Worm (Caenorhabditis elegans): ENCODE measurements around the gene mtx-2.

DNA sequence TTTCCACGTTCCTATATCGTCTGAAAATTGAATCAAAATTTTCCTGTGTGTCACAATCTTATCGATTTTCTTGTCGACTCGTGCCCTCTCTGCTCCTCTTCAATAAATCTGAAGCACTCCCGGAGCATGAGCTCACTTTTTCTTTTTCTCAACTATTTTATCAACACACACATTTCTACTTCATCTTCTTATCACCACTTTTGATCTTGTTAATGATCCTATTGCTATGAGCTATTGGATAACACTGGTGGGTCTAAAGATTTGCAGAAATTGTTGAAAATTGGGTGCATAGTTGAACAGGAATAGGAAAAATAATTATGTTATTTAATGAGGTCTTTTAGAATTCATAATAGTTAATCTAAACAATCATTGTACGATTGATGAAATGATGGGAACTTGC lies 41.9 kb upstream of the mtx-2 start:
- TF ChIP-seq snpc-4 (tag; optimal IDR thresholded peaks at IDR 0.05) (no peak), mdl-1 (tag; optimal IDR thresholded peaks at IDR 0.05) (no peak), ceh-82 (tag; optimal IDR thresholded peaks at IDR 0.05) (no peak), unc-86 (tag; optimal IDR thresholded peaks at IDR 0.05) (no peak), vab-15 (tag; optimal IDR thresholded peaks at IDR 0.05) (no peak)
